Fruit fly (Drosophila melanogaster) whole organism, prepupa: ENCODE results near the gene CG7255.
A peak's percentile ranks its signal among the peaks of the same experiment; 100 is the strongest.

Experiments used
- Blimp-1 ChIP-seq: fragments of 200-800 bp; sonication (Bioruptor generic); optimal IDR thresholded peaks from 3 replicates; lab custom pipeline; 2017; ENCODE audit warnings: missing biosample characterization, missing genetic modification characterization, mild to moderate bottlenecking, moderate library complexity, missing genetic modification reagents
- CG10631 ChIP-seq: fragments of 200-800 bp; sonication (Bioruptor generic); optimal IDR thresholded peaks from 2 replicates; lab custom pipeline; 2016; ENCODE audit warnings: missing biosample characterization, missing genetic modification characterization
- CG10669 ChIP-seq: fragments of 200-800 bp; sonication (Bioruptor generic); optimal IDR thresholded peaks from 3 replicates; lab custom pipeline; 2018; ENCODE audit warnings: missing biosample characterization, mild to moderate bottlenecking, missing genetic modification characterization, moderate library complexity
- CG11762 ChIP-seq: fragments of 200-800 bp; sonication (Bioruptor generic); optimal IDR thresholded peaks from 3 replicates; lab custom pipeline; 2016; ENCODE audit warnings: missing biosample characterization, missing genetic modification characterization; ENCODE audit not compliant: insufficient read depth
- CG11902 ChIP-seq: fragments of 200-800 bp; sonication (Bioruptor generic); optimal IDR thresholded peaks from 3 replicates; lab custom pipeline; 2016; ENCODE audit warnings: missing biosample characterization, missing genetic modification characterization
- CG15336 ChIP-seq: fragments of 200-800 bp; sonication (Bioruptor generic); IDR thresholded peaks from 2 replicates; pipeline ENCODE4 v1.3.6; 2022; ENCODE audit warnings: missing biosample characterization, missing genetic modification characterization
- CG1621 ChIP-seq: fragments of 200-800 bp; sonication (Bioruptor generic); optimal IDR thresholded peaks from 3 replicates; lab custom pipeline; 2018; ENCODE audit warnings: missing biosample characterization, mild to moderate bottlenecking, missing genetic modification characterization
- CG16779 ChIP-seq: fragments of 200-800 bp; sonication (Bioruptor generic); optimal IDR thresholded peaks from 3 replicates; lab custom pipeline; 2017; ENCODE audit warnings: missing biosample characterization, mild to moderate bottlenecking, missing genetic modification characterization
- CG31627 ChIP-seq: fragments of 200-800 bp; sonication (Bioruptor generic); optimal IDR thresholded peaks from 3 replicates; lab custom pipeline; 2016; ENCODE audit warnings: missing biosample characterization, missing genetic modification characterization
- CG32006 ChIP-seq: fragments of 200-800 bp; sonication (Bioruptor generic); optimal IDR thresholded peaks from 3 replicates; lab custom pipeline; 2017; ENCODE audit warnings: missing biosample characterization, mild to moderate bottlenecking, missing genetic modification characterization
- CG3919 ChIP-seq: fragments of 200-800 bp; sonication (Bioruptor generic); optimal IDR thresholded peaks from 3 replicates; lab custom pipeline; 2016; ENCODE audit warnings: missing biosample characterization, missing genetic modification characterization
- CG4318 ChIP-seq: fragments of 200-800 bp; sonication (Bioruptor generic); optimal IDR thresholded peaks from 3 replicates; lab custom pipeline; 2017; ENCODE audit warnings: missing biosample characterization, mild to moderate bottlenecking, missing genetic modification characterization
- CG6163 ChIP-seq: fragments of 200-800 bp; sonication (Bioruptor generic); IDR thresholded peaks from 3 replicates; pipeline ENCODE4 v1.3.6; 2022; ENCODE audit warnings: missing biosample characterization, missing genetic modification characterization
- CG6276 ChIP-seq: fragments of 200-800 bp; sonication (Bioruptor generic); optimal IDR thresholded peaks from 2 replicates; lab custom pipeline; 2017; ENCODE audit warnings: missing biosample characterization, mild to moderate bottlenecking, missing genetic modification characterization
- CG6792 ChIP-seq: fragments of 200-800 bp; sonication (Bioruptor generic); optimal IDR thresholded peaks from 3 replicates; lab custom pipeline; 2016; ENCODE audit warnings: missing biosample characterization, missing genetic modification characterization
- CG6808 ChIP-seq: fragments of 200-800 bp; sonication (Bioruptor generic); optimal IDR thresholded peaks from 3 replicates; lab custom pipeline; 2017; ENCODE audit warnings: missing biosample characterization, missing genetic modification characterization, mild to moderate bottlenecking, moderate library complexity, missing genetic modification reagents
- CG6854 ChIP-seq: fragments of 200-800 bp; sonication (Bioruptor generic); optimal IDR thresholded peaks from 2 replicates; lab custom pipeline; 2017; ENCODE audit warnings: missing biosample characterization, mild to moderate bottlenecking, missing genetic modification characterization
- CG8119 ChIP-seq: fragments of 200-800 bp; sonication (Bioruptor generic); IDR thresholded peaks from 3 replicates; pipeline ENCODE4 v1.3.6; 2022; ENCODE audit warnings: missing biosample characterization, missing genetic modification characterization
- CG8319 ChIP-seq: fragments of 200-800 bp; sonication (Bioruptor generic); optimal IDR thresholded peaks from 3 replicates; lab custom pipeline; 2016; ENCODE audit warnings: missing biosample characterization, missing genetic modification characterization
- CG9139 ChIP-seq: fragments of 200-800 bp; sonication (Bioruptor generic); optimal IDR thresholded peaks from 3 replicates; lab custom pipeline; 2017; ENCODE audit warnings: missing biosample characterization, mild to moderate bottlenecking, missing genetic modification characterization
- Eip75B ChIP-seq: fragments of 200-800 bp; sonication (Bioruptor generic); optimal IDR thresholded peaks from 3 replicates; lab custom pipeline; 2016; ENCODE audit warnings: missing biosample characterization, missing genetic modification characterization
- Eip78C ChIP-seq: fragments of 200-800 bp; sonication (Bioruptor generic); peaks from one replicate; lab custom pipeline; 2016; ENCODE audit warnings: missing biosample characterization, missing genetic modification characterization
- Eip93F ChIP-seq: fragments of 200-800 bp; sonication (Bioruptor generic); optimal IDR thresholded peaks from 2 replicates; lab custom pipeline; 2016; ENCODE audit warnings: missing biosample characterization, mild to moderate bottlenecking, missing genetic modification characterization
- Ets21C ChIP-seq: fragments of 200-800 bp; sonication (Bioruptor generic); optimal IDR thresholded peaks from 3 replicates; lab custom pipeline; 2016; ENCODE audit warnings: missing biosample characterization, missing genetic modification characterization
- Gug ChIP-seq: fragments of 200-800 bp; sonication (Bioruptor generic); IDR thresholded peaks from 2 replicates; pipeline ENCODE4 v1.3.6; 2022; ENCODE audit warnings: missing biosample characterization, missing genetic modification characterization
- Hr38 ChIP-seq: sonication (Bioruptor generic); optimal IDR thresholded peaks from 2 replicates; lab custom pipeline; 2016; ENCODE audit warnings: missing biosample characterization, missing genetic modification characterization
- Hr4 ChIP-seq: fragments of 200-800 bp; sonication (Bioruptor generic); optimal IDR thresholded peaks from 3 replicates; lab custom pipeline; 2016; ENCODE audit warnings: missing biosample characterization, missing genetic modification characterization
- Met ChIP-seq: fragments of 200-800 bp; sonication (Bioruptor generic); optimal IDR thresholded peaks from 3 replicates; lab custom pipeline; 2016; ENCODE audit warnings: missing biosample characterization, missing genetic modification characterization
- OdsH ChIP-seq: fragments of 200-800 bp; sonication (Bioruptor generic); optimal IDR thresholded peaks from 3 replicates; lab custom pipeline; 2016; ENCODE audit warnings: missing biosample characterization, missing genetic modification characterization
- Smox ChIP-seq: fragments of 200-800 bp; sonication (Bioruptor generic); optimal IDR thresholded peaks from 3 replicates; lab custom pipeline; 2016; ENCODE audit warnings: missing biosample characterization, missing genetic modification characterization
- Sox102F ChIP-seq: fragments of 200-800 bp; sonication (Bioruptor generic); optimal IDR thresholded peaks from 2 replicates; lab custom pipeline; 2016; ENCODE audit warnings: missing biosample characterization, mild to moderate bottlenecking, missing genetic modification characterization
- Sox15 ChIP-seq: fragments of 200-800 bp; sonication (Bioruptor generic); optimal IDR thresholded peaks from 3 replicates; lab custom pipeline; 2016; ENCODE audit warnings: missing biosample characterization, missing genetic modification characterization
- achi ChIP-seq: fragments of 200-800 bp; sonication (Bioruptor generic); optimal IDR thresholded peaks from 3 replicates; lab custom pipeline; 2016; ENCODE audit warnings: missing biosample characterization, missing genetic modification characterization
- acj6 ChIP-seq: fragments of 200-800 bp; sonication (Bioruptor generic); optimal IDR thresholded peaks from 3 replicates; lab custom pipeline; 2016; ENCODE audit warnings: missing biosample characterization, missing genetic modification characterization
- cyc ChIP-seq: fragments of 200-800 bp; sonication (Bioruptor generic); optimal IDR thresholded peaks from 3 replicates; lab custom pipeline; 2016; ENCODE audit warnings: missing biosample characterization, missing genetic modification characterization
- dsx ChIP-seq: fragments of 200-800 bp; optimal IDR thresholded peaks from 3 replicates; lab custom pipeline; 2019; ENCODE audit warnings: missing biosample characterization, mild to moderate bottlenecking, missing genetic modification characterization, moderate library complexity; ENCODE audit not compliant: poor library complexity, severe bottlenecking
- eg ChIP-seq: fragments of 200-800 bp; sonication (Bioruptor generic); IDR thresholded peaks from 3 replicates; pipeline ENCODE4 v1.3.6; 2022; ENCODE audit warnings: missing biosample characterization, missing genetic modification characterization
- esn ChIP-seq: fragments of 200-800 bp; sonication (Bioruptor generic); optimal IDR thresholded peaks from 2 replicates; lab custom pipeline; 2016; ENCODE audit warnings: missing biosample characterization, mild to moderate bottlenecking, missing genetic modification characterization, moderate library complexity
- fd59A ChIP-seq: fragments of 200-800 bp; sonication (Bioruptor generic); optimal IDR thresholded peaks from 2 replicates; lab custom pipeline; 2017; ENCODE audit warnings: missing biosample characterization, mild to moderate bottlenecking, missing genetic modification characterization, missing genetic modification reagents
- fkh ChIP-seq: fragments of 200-800 bp; sonication (Bioruptor generic); optimal IDR thresholded peaks from 3 replicates; lab custom pipeline; 2017; ENCODE audit warnings: missing biosample characterization, mild to moderate bottlenecking, missing genetic modification characterization, moderate library complexity
- lz ChIP-seq: fragments of 200-800 bp; sonication (Bioruptor generic); optimal IDR thresholded peaks from 3 replicates; lab custom pipeline; 2016; ENCODE audit warnings: missing biosample characterization, missing genetic modification characterization
- salr ChIP-seq, 2 experiments: fragments of 200-800 bp; sonication (Bioruptor generic); optimal IDR thresholded peaks; 3 replicates each; lab custom pipeline; 2016 to 2018; ENCODE audit warnings: missing biosample characterization in 2 of 2, missing genetic modification characterization in 2 of 2, mild to moderate bottlenecking in 1 of 2
- ss ChIP-seq, 2 experiments: fragments of 200-800 bp; sonication (Bioruptor generic); optimal IDR thresholded peaks; 2 replicates in 1 of 2; 3 replicates in 1 of 2; lab custom pipeline; 2017 to 2018; ENCODE audit warnings: mild to moderate bottlenecking in 2 of 2, missing biosample characterization in 2 of 2, missing genetic modification characterization in 2 of 2, moderate library complexity in 1 of 2
- svp ChIP-seq: fragments of 200-800 bp; sonication (Bioruptor generic); peaks from one replicate; lab custom pipeline; 2016; ENCODE audit warnings: missing biosample characterization, missing genetic modification characterization
- topi ChIP-seq: fragments of 200-800 bp; sonication (Bioruptor generic); optimal IDR thresholded peaks from 3 replicates; lab custom pipeline; 2016; ENCODE audit warnings: missing biosample characterization, missing genetic modification characterization

The CG7255 gene

DNA sequence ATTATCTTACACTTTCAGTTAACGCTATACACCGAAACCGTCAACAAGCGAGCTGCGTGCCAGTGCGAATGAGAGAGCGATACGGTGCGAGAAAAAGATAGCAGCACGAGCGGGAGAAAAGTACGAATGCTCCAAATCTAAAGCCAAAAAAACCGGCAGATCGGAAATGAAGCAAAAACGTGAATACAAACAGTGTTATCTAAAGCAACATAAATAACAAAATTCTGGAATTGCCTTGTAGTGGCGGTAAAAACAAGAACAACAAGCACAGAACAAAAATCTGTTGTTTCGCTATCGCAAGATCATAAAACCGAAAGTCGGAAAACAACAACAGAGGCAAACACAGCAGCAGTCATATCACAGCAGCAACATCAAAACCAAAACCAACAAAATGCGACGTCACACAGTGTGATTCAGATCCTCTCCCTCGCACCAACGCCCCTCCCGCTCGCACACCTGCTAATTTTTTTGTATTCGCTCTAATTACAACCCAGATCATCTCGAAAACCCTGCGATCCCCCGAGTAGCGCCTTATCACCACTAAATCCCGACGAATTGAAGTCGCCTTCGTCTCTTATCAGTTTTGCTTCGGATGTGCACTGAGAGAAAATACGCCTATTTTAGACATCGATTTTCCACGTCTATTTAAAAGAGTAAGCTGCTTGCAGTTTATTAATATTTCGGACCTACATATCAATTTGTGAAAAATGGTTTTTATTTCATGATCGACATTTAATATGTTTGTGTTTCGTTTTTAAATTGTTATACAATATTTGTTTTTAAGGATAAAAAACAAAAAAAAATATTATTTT lies at the start of gene CG7255:
Gene CG7255, plus strand, starts transcription at position 32 of the 812 bp plus-strand sequence.
- TF ChIP-seq Eip93F (GFP tag; lab: Kevin White, UChicago) (no peak), OdsH (GFP tag; lab: Kevin White, UChicago) (no peak), esn (peak; percentile 33), svp (GFP tag; lab: Kevin White, UChicago) (peak; percentile 82), CG6808 (GFP tag; lab: Kevin White, UChicago) (no peak), Eip75B (GFP tag; lab: Kevin White, UChicago) (no peak), Eip78C (GFP tag; lab: Kevin White, UChicago) (peak; percentile 43), Blimp-1 (GFP tag; lab: Kevin White, UChicago) (peak; percentile 21), CG31627 (GFP tag; lab: Kevin White, UChicago) (peak; percentile 4), Met (GFP tag; lab: Kevin White, UChicago) (no peak), CG32006 (GFP tag; lab: Kevin White, UChicago) (peak; percentile 45), lz (GFP tag; lab: Kevin White, UChicago) (no peak), CG16779 (tag; lab: Kevin White, UChicago) (no peak), CG3919 (no peak), CG11902 (GFP tag; lab: Kevin White, UChicago) (no peak), Sox102F (GFP tag; lab: Kevin White, UChicago) (no peak), CG10631 (GFP tag; lab: Kevin White, UChicago) (no peak), fkh (GFP tag; lab: Kevin White, UChicago) (peak; percentile 84), CG6792 (GFP tag; lab: Kevin White, UChicago) (no peak), cyc (GFP tag; lab: Kevin White, UChicago) (no peak), CG8119 (no peak), CG6276 (GFP tag; lab: Kevin White, UChicago) (no peak), Smox (GFP tag; lab: Kevin White, UChicago) (no peak), Sox15 (GFP tag; lab: Kevin White, UChicago) (no peak), CG1621 (tag; lab: Kevin White, UChicago) (no peak), CG15336 (GFP tag; lab: Robert Waterston, UW) (no peak), fd59A (GFP tag; lab: Kevin White, UChicago) (no peak), dsx (no peak)

DNA sequence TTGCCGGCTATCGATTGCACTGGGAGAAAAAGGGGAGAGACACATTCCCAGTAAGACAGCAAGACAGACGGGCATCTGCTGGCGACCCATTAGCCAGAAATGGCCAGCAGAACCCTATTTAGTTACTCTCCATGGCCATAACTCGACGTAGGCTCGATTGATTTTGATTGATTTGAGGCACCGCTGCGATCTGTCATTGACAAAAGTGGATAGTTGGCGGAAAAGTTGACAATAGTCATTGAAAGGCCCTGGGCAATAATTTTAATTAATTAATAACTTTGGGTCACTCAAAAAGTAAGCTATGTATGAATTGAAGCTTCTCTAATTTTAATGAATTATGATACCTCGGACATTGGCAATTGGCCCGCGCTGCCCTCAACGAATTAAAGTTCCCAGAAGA lies 46.9 kb upstream of the CG7255 start:
- TF ChIP-seq Hr4 (GFP tag; lab: Kevin White, UChicago) (peak; percentile 26), CG32006 (GFP tag; lab: Kevin White, UChicago) (peak; percentile 53), eg (0 out of 3 replicates have a peak, but pooled peaks have one; percentile 27), Hr38 (GFP tag; lab: Kevin White, UChicago) (no peak), acj6 (GFP tag; lab: Kevin White, UChicago) (no peak), Eip78C (GFP tag; lab: Kevin White, UChicago) (peak; percentile 42), CG4318 (GFP tag; lab: Kevin White, UChicago) (peak; percentile 9), OdsH (GFP tag; lab: Kevin White, UChicago) (no peak), salr (GFP tag; optimal IDR thresholded peaks at IDR 0.05; lab: Kevin White, UChicago) (peak in 1 of 2 experiments; percentile 1), Gug (no peak), Met (GFP tag; lab: Kevin White, UChicago) (no peak)
- TF ChIP-seq, all 60 proteins: peak for 6

DNA sequence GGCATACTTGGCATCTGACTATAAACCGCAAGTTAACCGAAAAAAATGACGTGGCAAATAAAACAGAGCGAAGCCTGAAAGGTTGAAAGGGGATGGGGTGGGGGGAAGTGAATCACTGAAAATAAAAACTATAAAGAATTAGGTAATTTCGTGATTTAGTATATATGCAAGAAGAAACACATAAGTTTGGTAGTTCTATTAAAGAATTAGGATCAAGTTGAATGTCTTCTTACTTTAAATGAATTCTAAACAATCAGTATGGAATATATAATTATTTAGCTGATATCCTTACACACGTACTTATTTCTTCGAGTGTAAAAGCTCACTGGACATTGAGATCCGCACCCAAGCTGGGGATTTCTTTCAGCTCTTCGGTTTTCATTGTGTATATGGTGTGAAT lies 45.7 kb upstream of the CG7255 start:
- TF ChIP-seq lz (GFP tag; lab: Kevin White, UChicago) (peak; percentile 62), Smox (GFP tag; lab: Kevin White, UChicago) (peak; percentile 51), CG15336 (GFP tag; lab: Robert Waterston, UW) (peak; percentile 76), fd59A (GFP tag; lab: Kevin White, UChicago) (no peak), CG8319 (GFP tag; lab: Kevin White, UChicago) (no peak), CG9139 (GFP tag; lab: Kevin White, UChicago) (peak; percentile 1), ss (GFP tag; optimal IDR thresholded peaks at IDR 0.05; lab: Kevin White, UChicago) (peak in 1 of 2 experiments; percentile 53), CG32006 (GFP tag; lab: Kevin White, UChicago) (peak; percentile 61), CG10669 (peak; percentile 56), Hr4 (GFP tag; lab: Kevin White, UChicago) (peak; percentile 61), topi (GFP tag; lab: Kevin White, UChicago) (peak; percentile 60), esn (peak; percentile 77), CG6854 (GFP tag; lab: Kevin White, UChicago) (no peak), acj6 (GFP tag; lab: Kevin White, UChicago) (peak; percentile 62), Ets21C (GFP tag; lab: Kevin White, UChicago) (peak; percentile 27), CG6163 (GFP tag; lab: Robert Waterston, UW) (peak; percentile 61), Sox15 (GFP tag; lab: Kevin White, UChicago) (peak; percentile 32), CG11762 (GFP tag; lab: Kevin White, UChicago) (peak; percentile 62), CG1621 (tag; lab: Kevin White, UChicago) (no peak), achi (GFP tag; lab: Kevin White, UChicago) (peak; percentile 57), Eip93F (GFP tag; lab: Kevin White, UChicago) (no peak)
